Worm (Caenorhabditis elegans) whole organism, L3 larva: Measurements from ENCODE around the gene nhr-242.

ENCODE experiments used
- ZK546.5 ChIP-seq: sonication (generic microtip); optimal IDR thresholded peaks from 2 replicates; lab custom pipeline; 2017; ENCODE audit warnings: missing biosample characterization, missing genetic modification characterization
- ama-1 ChIP-seq: fragments of 150-350 bp; optimal IDR thresholded peaks from 2 replicates; lab custom pipeline; 2018
- ceh-16 ChIP-seq: sonication (generic microtip); optimal IDR thresholded peaks from 2 replicates; lab custom pipeline; 2017; ENCODE audit warnings: missing biosample characterization, missing genetic modification characterization
- ceh-28 ChIP-seq: fragments of 150-350 bp; optimal IDR thresholded peaks from 2 replicates; lab custom pipeline; 2014; ENCODE audit warnings: missing biosample characterization, missing genetic modification reagents, missing genetic modification characterization
- ceh-82 ChIP-seq: fragments of 150-350 bp; optimal IDR thresholded peaks from 2 replicates; lab custom pipeline; 2014; ENCODE audit warnings: missing biosample characterization, missing genetic modification characterization
- ceh-9 ChIP-seq: sonication (generic microtip); optimal IDR thresholded peaks from 2 replicates; lab custom pipeline; 2018; ENCODE audit warnings: missing biosample characterization, missing genetic modification characterization
- daf-12 ChIP-seq: fragments of 150-350 bp; optimal IDR thresholded peaks from 2 replicates; lab custom pipeline; 2014; ENCODE audit warnings: missing biosample characterization, missing genetic modification reagents, missing genetic modification characterization
- egl-27 ChIP-seq: sonication (generic microtip); optimal IDR thresholded peaks from 4 replicates; lab custom pipeline; 2017; ENCODE audit warnings: missing biosample characterization, missing genetic modification reagents, missing genetic modification characterization
- egl-5 ChIP-seq: fragments of 150-350 bp; optimal IDR thresholded peaks from 2 replicates; lab custom pipeline; 2017; ENCODE audit warnings: missing biosample characterization, missing genetic modification reagents, missing genetic modification characterization, inconsistent platforms
- elt-2 ChIP-seq: sonication (generic microtip); optimal IDR thresholded peaks from 2 replicates; lab custom pipeline; 2016; ENCODE audit warnings: missing genetic modification reagents, mild to moderate bottlenecking, missing genetic modification characterization, missing compliant biosample characterization
- elt-3 ChIP-seq, 3 experiments: fragments of 150-350 bp in 1 of 3; sonication (generic microtip) in 2 of 3; optimal IDR thresholded peaks; 2 replicates in 2 of 3; 4 replicates in 1 of 3; lab custom pipeline; 2014 to 2017; ENCODE audit warnings: missing biosample characterization in 3 of 3, missing genetic modification characterization in 3 of 3
- eor-1 ChIP-seq, 2 experiments: fragments of 150-350 bp; optimal IDR thresholded peaks; 2 replicates each; lab custom pipeline; 2014 to 2018; ENCODE audit warnings: missing biosample characterization in 2 of 2, missing genetic modification characterization in 2 of 2
- fkh-10 ChIP-seq: sonication (generic microtip); optimal IDR thresholded peaks from 2 replicates; lab custom pipeline; 2017; ENCODE audit warnings: missing biosample characterization, missing genetic modification reagents, missing genetic modification characterization
- fkh-2 ChIP-seq: fragments of 150-350 bp; optimal IDR thresholded peaks from 2 replicates; lab custom pipeline; 2014; ENCODE audit warnings: missing biosample characterization, missing genetic modification reagents, missing genetic modification characterization
- fos-1 ChIP-seq: fragments of 150-350 bp; optimal IDR thresholded peaks from 2 replicates; lab custom pipeline; 2014; ENCODE audit warnings: missing biosample characterization, missing genetic modification characterization
- lin-15B ChIP-seq: fragments of 150-350 bp; optimal IDR thresholded peaks from 2 replicates; lab custom pipeline; 2014; ENCODE audit warnings: missing biosample characterization, missing genetic modification characterization
- mdl-1 ChIP-seq: fragments of 150-350 bp; optimal IDR thresholded peaks from 2 replicates; lab custom pipeline; 2014; ENCODE audit warnings: missing biosample characterization, missing genetic modification characterization
- mml-1 ChIP-seq: fragments of 150-350 bp; sonication (generic microtip); optimal IDR thresholded peaks from 3 replicates; lab custom pipeline; 2014; ENCODE audit warnings: missing biosample characterization, missing genetic modification characterization
- nfya-1 ChIP-seq: sonication (generic microtip); optimal IDR thresholded peaks from 2 replicates; lab custom pipeline; 2017; ENCODE audit warnings: missing genetic modification characterization, mild to moderate bottlenecking, missing compliant biosample characterization, antibody characterized with exemption, moderate library complexity; ENCODE audit not compliant: insufficient read depth
- nhr-12 ChIP-seq: fragments of 150-350 bp; optimal IDR thresholded peaks from 2 replicates; lab custom pipeline; 2014; ENCODE audit warnings: missing biosample characterization, missing genetic modification characterization
- nhr-23 ChIP-seq: fragments of 150-350 bp; optimal IDR thresholded peaks from 2 replicates; lab custom pipeline; 2014; ENCODE audit warnings: missing biosample characterization, missing genetic modification reagents, missing genetic modification characterization
- nhr-237 ChIP-seq: fragments of 150-350 bp; optimal IDR thresholded peaks from 2 replicates; lab custom pipeline; 2014; ENCODE audit warnings: missing biosample characterization, missing genetic modification characterization
- nhr-28 ChIP-seq: fragments of 150-350 bp; optimal IDR thresholded peaks from 2 replicates; lab custom pipeline; 2014; ENCODE audit warnings: missing biosample characterization, missing genetic modification characterization
- nhr-67 ChIP-seq: fragments of 150-350 bp; optimal IDR thresholded peaks from 2 replicates; lab custom pipeline; 2014; ENCODE audit warnings: missing biosample characterization, missing genetic modification characterization
- nhr-77 ChIP-seq: fragments of 150-350 bp; optimal IDR thresholded peaks from 2 replicates; lab custom pipeline; 2014; ENCODE audit warnings: missing biosample characterization, missing genetic modification characterization
- pha-4 ChIP-seq: fragments of 150-350 bp; optimal IDR thresholded peaks from 2 replicates; lab custom pipeline; 2014; ENCODE audit warnings: missing biosample characterization, missing genetic modification reagents, missing genetic modification characterization
- pqm-1 ChIP-seq: fragments of 150-350 bp; optimal IDR thresholded peaks from 2 replicates; lab custom pipeline; 2017; ENCODE audit warnings: missing biosample characterization, missing genetic modification characterization, inconsistent platforms
- skn-1 ChIP-seq: fragments of 150-350 bp; optimal IDR thresholded peaks from 2 replicates; lab custom pipeline; 2014; ENCODE audit warnings: missing biosample characterization, missing genetic modification characterization
- tbx-2 ChIP-seq: sonication (generic microtip); optimal IDR thresholded peaks from 2 replicates; lab custom pipeline; 2016; ENCODE audit warnings: mild to moderate bottlenecking, missing genetic modification characterization, missing compliant biosample characterization
- unc-62 ChIP-seq: fragments of 150-350 bp; sonication (generic microtip); optimal IDR thresholded peaks from 4 replicates; lab custom pipeline; 2014; ENCODE audit warnings: missing biosample characterization, missing genetic modification reagents, missing genetic modification characterization
- ztf-11 ChIP-seq: fragments of 150-350 bp; optimal IDR thresholded peaks from 2 replicates; lab custom pipeline; 2014; ENCODE audit warnings: missing biosample characterization, missing genetic modification characterization

The nhr-242 gene

DNA sequence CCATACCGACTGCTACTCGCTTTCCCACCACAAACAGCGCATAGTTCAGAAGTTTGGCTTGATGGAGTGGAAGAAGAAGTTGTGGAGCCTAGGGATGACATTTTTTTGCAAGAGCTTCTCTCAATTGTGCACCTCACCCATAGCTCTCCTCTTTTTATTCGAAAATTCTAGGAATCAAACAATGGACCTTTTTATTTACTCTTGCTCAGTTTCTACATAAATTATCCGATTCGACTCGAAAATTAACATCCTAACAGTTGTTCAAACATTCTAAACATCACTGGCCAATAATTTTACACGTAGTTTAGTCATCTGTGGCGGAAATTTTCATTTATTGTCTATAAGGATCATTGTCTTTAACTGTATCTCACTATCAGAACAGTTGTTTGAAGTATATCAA, at the start of gene nhr-242:
TSS of gene nhr-242 (minus strand) at position 101 of the 400 bp plus-strand sequence.
- TF ChIP-seq nfya-1 (tag; lab: Kevin White, UChicago): no peak
- TF ChIP-seq daf-12 (tag; lab: Kevin White, UChicago): no peak
- no peak for TF ChIP-seq fkh-10
- no peak for TF ChIP-seq nhr-28 (tag; lab: Kevin White, UChicago)
- TF ChIP-seq mml-1 (tag; lab: Kevin White, UChicago): no peak
- no peak for TF ChIP-seq lin-15B (tag; lab: Kevin White, UChicago)
- TF ChIP-seq ztf-11 (tag; lab: Kevin White, UChicago): no peak
- TF ChIP-seq elt-2 (tag; lab: Kevin White, UChicago): no peak
- TF ChIP-seq nhr-12 (tag; lab: Kevin White, UChicago): no peak
- no peak for TF ChIP-seq nhr-67 (tag; lab: Kevin White, UChicago)
- no peak for TF ChIP-seq mdl-1 (tag; lab: Kevin White, UChicago)
- TF ChIP-seq skn-1 (tag; lab: Kevin White, UChicago): no peak
- TF ChIP-seq, all 47 proteins: peak for 0

DNA sequence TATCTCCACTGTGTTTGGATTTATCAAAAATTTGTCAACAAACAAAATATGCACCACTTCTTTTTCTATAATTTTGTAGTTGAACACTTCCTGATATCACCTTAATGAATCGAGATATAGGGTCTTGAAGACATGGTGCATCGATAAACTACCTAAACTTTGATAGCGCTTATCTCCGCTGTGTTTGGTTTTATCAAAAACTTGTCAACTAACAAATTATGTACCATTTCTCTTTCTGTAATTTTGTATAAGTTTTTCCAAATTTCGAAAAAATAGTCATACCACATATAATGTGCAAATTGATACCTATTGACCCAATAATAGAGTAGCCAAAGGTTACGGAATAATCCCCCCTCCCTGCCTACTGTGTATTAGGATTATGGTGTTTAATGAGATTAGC, 48.8 kb upstream of the nhr-242 start:
- no peak for TF ChIP-seq egl-27
- no peak for TF ChIP-seq ZK546.5 (tag; lab: Kevin White, UChicago)
- TF ChIP-seq eor-1 (tag; optimal IDR thresholded peaks at IDR 0.05; lab: Kevin White, UChicago): no peak
- no peak for TF ChIP-seq nhr-77 (tag; lab: Kevin White, UChicago)
- no peak for TF ChIP-seq fkh-2
- no peak for TF ChIP-seq nhr-23
- no peak for TF ChIP-seq nhr-67 (tag; lab: Kevin White, UChicago)
- TF ChIP-seq fos-1 (tag; lab: Kevin White, UChicago): no peak

DNA sequence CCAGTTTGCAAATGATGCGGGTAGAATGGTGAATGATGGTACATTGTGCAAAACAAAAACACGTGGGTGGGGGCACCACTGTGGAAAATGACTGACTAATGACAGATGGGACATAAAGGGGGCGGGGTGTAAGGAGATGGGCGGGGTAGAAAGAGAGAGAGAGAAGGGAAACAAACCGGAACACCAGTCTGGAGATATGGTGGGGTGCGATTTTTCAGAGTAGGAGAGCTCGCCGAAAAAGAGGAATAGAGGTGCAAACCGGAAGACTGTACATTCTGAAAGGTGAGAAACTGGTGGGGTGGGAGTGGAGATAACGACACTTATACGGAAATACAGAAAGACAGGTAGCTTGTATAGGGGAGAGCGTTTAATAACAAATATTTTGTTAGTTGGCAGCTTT, 46.8 kb upstream of the nhr-242 start, which contains the start of gene ngn-1:
TSS of gene ngn-1 (minus strand) at position 101 of the 400 bp plus-strand sequence.
- TF ChIP-seq ceh-28: no peak
- no peak for TF ChIP-seq lin-15B (tag; lab: Kevin White, UChicago)
- TF ChIP-seq nhr-237: no peak
- no peak for TF ChIP-seq unc-62 (GFP tag; lab: Kevin White, UChicago)
- TF ChIP-seq elt-3 (tag; optimal IDR thresholded peaks at IDR 0.05; lab: Kevin White, UChicago): no peak
- TF ChIP-seq nhr-12 (tag; lab: Kevin White, UChicago): no peak
- no peak for TF ChIP-seq tbx-2
- no peak for TF ChIP-seq ceh-82 (tag; lab: Kevin White, UChicago)
- no peak for TF ChIP-seq mml-1 (tag; lab: Kevin White, UChicago)
- no peak for TF ChIP-seq ztf-11 (tag; lab: Kevin White, UChicago)
- TF ChIP-seq ceh-9 (tag; lab: Kevin White, UChicago): no peak
- TF ChIP-seq nhr-23: no peak

- TF ChIP-seq nfya-1 (tag; lab: Kevin White, UChicago): peak; percentile 6
- no peak for TF ChIP-seq ama-1 (lab: Kevin White, UChicago)
- TF ChIP-seq elt-2 (tag; lab: Kevin White, UChicago): peak; percentile 98
- TF ChIP-seq pqm-1: peak; percentile 96
- no peak for TF ChIP-seq egl-5
Measured at ce11 chrIV:2618611-2619010, 37.2 kb upstream of the nhr-242 start, which contains the start of gene smf-3. Gene smf-3, plus strand, starts transcription at chrIV:2618869.

- TF ChIP-seq ceh-28: peak; percentile 78
- no peak for TF ChIP-seq egl-27
- no peak for TF ChIP-seq ceh-16 (tag; lab: Kevin White, UChicago)
Measured at ce11 chrIV:2616853-2617252, 35.5 kb upstream of the nhr-242 start.

DNA sequence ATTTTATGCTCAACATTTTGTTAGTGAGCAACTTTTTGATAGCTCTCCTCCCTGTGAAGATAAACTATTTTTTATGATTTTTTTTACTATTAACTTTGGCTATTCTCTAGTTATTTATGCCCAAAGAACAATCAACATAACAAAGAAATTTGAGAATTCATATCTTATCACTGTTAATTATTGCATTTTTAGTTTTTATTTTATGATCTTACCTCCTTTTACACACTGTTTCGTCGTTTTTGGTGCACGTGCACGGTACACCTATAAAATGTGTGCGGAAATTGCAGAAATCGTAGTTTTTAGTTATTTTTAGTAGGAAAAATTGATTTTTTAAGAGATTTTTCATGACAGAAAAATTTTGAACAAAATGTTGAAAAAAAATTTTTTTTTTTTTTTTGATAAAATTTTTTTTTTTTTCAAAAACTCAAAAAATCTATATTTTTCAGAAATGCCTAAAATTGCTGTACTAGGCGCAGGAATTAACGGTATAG, 32.4 kb upstream of the nhr-242 start, which contains the start of gene daao-1:
TSS of gene daao-1 (plus strand) at position 441 of the 491 bp plus-strand sequence.
- TF ChIP-seq elt-2 (tag; lab: Kevin White, UChicago): peak; percentile 63
- peak; percentile 62 for TF ChIP-seq pqm-1
- TF ChIP-seq elt-3 (tag; optimal IDR thresholded peaks at IDR 0.05; lab: Kevin White, UChicago): no peak
- TF ChIP-seq eor-1 (tag; optimal IDR thresholded peaks at IDR 0.05; lab: Kevin White, UChicago): no peak
- no peak for TF ChIP-seq pha-4
- no peak for TF ChIP-seq egl-27
